Fruit fly (Drosophila melanogaster) S2 (cell line): ENCODE results near the gene CG33282.

Experiments
- CG8478 ChIP-seq: fragments of >200 bp; optimal IDR thresholded peaks from 2 replicates; lab custom pipeline; 2018
- CTCF ChIP-seq, 2 experiments: fragments of >200 bp; optimal IDR thresholded peaks; 2 replicates each; lab custom pipeline; 2018

DNA sequence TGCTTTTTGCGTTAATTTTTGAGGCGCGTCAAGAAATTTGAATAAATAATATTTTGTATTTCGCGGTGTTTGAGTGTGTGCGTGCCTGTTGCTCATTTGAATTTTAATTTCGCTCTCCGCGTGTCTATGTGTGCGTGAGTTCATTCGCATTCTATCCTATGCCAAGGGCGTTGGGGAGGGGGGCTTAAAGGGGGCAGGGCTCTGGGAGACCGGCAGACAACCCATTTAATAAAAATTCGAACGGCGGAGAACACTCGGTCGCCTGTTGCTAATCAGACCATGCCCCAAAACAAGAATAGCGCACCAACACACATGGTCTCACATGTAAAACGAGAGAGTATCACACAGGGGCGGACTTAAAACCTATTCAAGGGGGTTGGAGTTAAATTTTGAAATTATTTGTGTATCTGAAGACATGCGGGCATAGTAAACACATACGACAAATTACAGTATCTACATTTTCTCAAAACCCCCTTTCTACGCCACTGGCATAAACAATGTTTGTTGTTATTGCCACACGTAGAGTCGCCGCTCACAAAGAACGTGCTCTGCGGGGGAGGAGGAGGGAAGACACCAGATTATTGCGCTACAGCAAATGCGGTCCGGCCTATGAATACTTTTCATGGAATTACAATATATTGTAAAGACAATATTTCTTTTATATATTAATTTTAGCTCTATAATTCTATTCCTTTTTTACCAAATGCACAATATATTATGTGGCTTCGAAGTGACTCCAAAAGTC is 25.8 kb upstream of the CG33282 start:
- TF ChIP-seq CG8478 (lab: Kevin White, UChicago) = no peak
- TF ChIP-seq CTCF (optimal IDR thresholded peaks at IDR 0.05; lab: Kevin White, UChicago) = no peak
